Worm (Caenorhabditis elegans) whole organism, mixed stage, embryonic: ENCODE measurements around the gene haly-1.

Experiments
- M03D4.4 ChIP-seq: sonication (generic microtip); optimal IDR thresholded peaks from 2 replicates; lab custom pipeline; 2017; ENCODE audit warnings: mild to moderate bottlenecking, missing genetic modification characterization, missing compliant biosample characterization
- blmp-1 ChIP-seq: fragments of 150-350 bp; optimal IDR thresholded peaks from 2 replicates; lab custom pipeline; 2014; ENCODE audit warnings: missing biosample characterization, missing genetic modification characterization
- ces-1 ChIP-seq: fragments of 150-350 bp; optimal IDR thresholded peaks from 2 replicates; lab custom pipeline; 2014; ENCODE audit warnings: missing biosample characterization, missing genetic modification reagents, missing genetic modification characterization
- elt-3 ChIP-seq: fragments of 150-350 bp; optimal IDR thresholded peaks from 2 replicates; lab custom pipeline; 2014; ENCODE audit warnings: missing biosample characterization, missing genetic modification characterization
- nhr-237 ChIP-seq: fragments of 150-350 bp; optimal IDR thresholded peaks from 2 replicates; lab custom pipeline; 2014; ENCODE audit warnings: missing biosample characterization, missing genetic modification characterization
- nhr-28 ChIP-seq: fragments of 150-350 bp; optimal IDR thresholded peaks from 2 replicates; lab custom pipeline; 2014; ENCODE audit warnings: missing biosample characterization, missing genetic modification characterization
- sptf-1 ChIP-seq: sonication (generic microtip); optimal IDR thresholded peaks from 2 replicates; lab custom pipeline; 2017; ENCODE audit warnings: mild to moderate bottlenecking, missing genetic modification characterization, moderate library complexity, missing compliant biosample characterization
- ztf-11 ChIP-seq: fragments of 150-350 bp; optimal IDR thresholded peaks from 2 replicates; lab custom pipeline; 2014; ENCODE audit warnings: missing biosample characterization, missing genetic modification characterization

ce11 chrX:10907418-10907817 lies 11.0 kb upstream of the haly-1 start:
- TF ChIP-seq nhr-237 (tag; lab: Kevin White, UChicago) (no peak), nhr-28 (tag; lab: Kevin White, UChicago) (no peak), ztf-11 (no peak), M03D4.4 (tag; lab: Kevin White, UChicago) (no peak), blmp-1 (no peak), sptf-1 (tag; lab: Kevin White, UChicago) (no peak), elt-3 (tag; lab: Kevin White, UChicago) (no peak), ces-1 (GFP tag; lab: Kevin White, UChicago) (no peak)
